Worm (Caenorhabditis elegans) whole organism, L3 larva: Measurements from ENCODE around the gene gcp-2.2.
A peak's percentile ranks its signal among the peaks of the same experiment; 100 is the strongest.

ENCODE experiments used
- aly-2 ChIP-seq: fragments of 150-350 bp; optimal IDR thresholded peaks from 2 replicates; lab custom pipeline; 2014; ENCODE audit warnings: missing biosample characterization, missing genetic modification characterization
- ceh-82 ChIP-seq: fragments of 150-350 bp; optimal IDR thresholded peaks from 2 replicates; lab custom pipeline; 2014; ENCODE audit warnings: missing biosample characterization, missing genetic modification characterization
- daf-12 ChIP-seq: fragments of 150-350 bp; optimal IDR thresholded peaks from 2 replicates; lab custom pipeline; 2014; ENCODE audit warnings: missing biosample characterization, missing genetic modification reagents, missing genetic modification characterization
- egl-5 ChIP-seq: fragments of 150-350 bp; optimal IDR thresholded peaks from 2 replicates; lab custom pipeline; 2017; ENCODE audit warnings: missing biosample characterization, missing genetic modification reagents, missing genetic modification characterization, inconsistent platforms
- elt-1 ChIP-seq: fragments of 150-350 bp; optimal IDR thresholded peaks from 2 replicates; lab custom pipeline; 2014; ENCODE audit warnings: missing biosample characterization, missing genetic modification characterization
- elt-2 ChIP-seq: sonication (generic microtip); optimal IDR thresholded peaks from 2 replicates; lab custom pipeline; 2016; ENCODE audit warnings: missing genetic modification reagents, mild to moderate bottlenecking, missing genetic modification characterization, missing compliant biosample characterization
- elt-3 ChIP-seq, 3 experiments: fragments of 150-350 bp in 1 of 3; sonication (generic microtip) in 2 of 3; optimal IDR thresholded peaks; 2 replicates in 2 of 3; 4 replicates in 1 of 3; lab custom pipeline; 2014 to 2017; ENCODE audit warnings: missing biosample characterization in 3 of 3, missing genetic modification characterization in 3 of 3
- eor-1 ChIP-seq, 2 experiments: fragments of 150-350 bp; optimal IDR thresholded peaks; 2 replicates each; lab custom pipeline; 2014 to 2018; ENCODE audit warnings: missing biosample characterization in 2 of 2, missing genetic modification characterization in 2 of 2
- fkh-10 ChIP-seq: sonication (generic microtip); optimal IDR thresholded peaks from 2 replicates; lab custom pipeline; 2017; ENCODE audit warnings: missing biosample characterization, missing genetic modification reagents, missing genetic modification characterization
- fkh-2 ChIP-seq: fragments of 150-350 bp; optimal IDR thresholded peaks from 2 replicates; lab custom pipeline; 2014; ENCODE audit warnings: missing biosample characterization, missing genetic modification reagents, missing genetic modification characterization
- fos-1 ChIP-seq: fragments of 150-350 bp; optimal IDR thresholded peaks from 2 replicates; lab custom pipeline; 2014; ENCODE audit warnings: missing biosample characterization, missing genetic modification characterization
- jun-1 ChIP-seq: fragments of 150-350 bp; optimal IDR thresholded peaks from 2 replicates; lab custom pipeline; 2014; ENCODE audit warnings: missing biosample characterization, missing genetic modification reagents, missing genetic modification characterization
- lin-39 ChIP-seq: fragments of 150-350 bp; optimal IDR thresholded peaks from 2 replicates; lab custom pipeline; 2018; ENCODE audit warnings: missing biosample characterization, missing genetic modification reagents, missing genetic modification characterization
- lsy-12 ChIP-seq: sonication (generic microtip); optimal IDR thresholded peaks from 2 replicates; lab custom pipeline; 2016; ENCODE audit warnings: mild to moderate bottlenecking, missing genetic modification characterization, missing compliant biosample characterization
- nfya-1 ChIP-seq: sonication (generic microtip); optimal IDR thresholded peaks from 2 replicates; lab custom pipeline; 2017; ENCODE audit warnings: missing genetic modification characterization, mild to moderate bottlenecking, missing compliant biosample characterization, antibody characterized with exemption, moderate library complexity; ENCODE audit not compliant: insufficient read depth
- nhr-11 ChIP-seq: fragments of 150-350 bp; optimal IDR thresholded peaks from 2 replicates; lab custom pipeline; 2014; ENCODE audit warnings: missing biosample characterization, missing genetic modification characterization
- nhr-237 ChIP-seq: fragments of 150-350 bp; optimal IDR thresholded peaks from 2 replicates; lab custom pipeline; 2014; ENCODE audit warnings: missing biosample characterization, missing genetic modification characterization
- nhr-25 ChIP-seq: sonication (generic microtip); optimal IDR thresholded peaks from 2 replicates; lab custom pipeline; 2017; ENCODE audit warnings: missing biosample characterization, missing genetic modification characterization
- nhr-28 ChIP-seq: fragments of 150-350 bp; optimal IDR thresholded peaks from 2 replicates; lab custom pipeline; 2014; ENCODE audit warnings: missing biosample characterization, missing genetic modification characterization
- nhr-43 ChIP-seq: sonication (generic microtip); optimal IDR thresholded peaks from 2 replicates; lab custom pipeline; 2016; ENCODE audit warnings: mild to moderate bottlenecking, missing genetic modification characterization, missing compliant biosample characterization; ENCODE audit not compliant: poor library complexity, severe bottlenecking
- pqm-1 ChIP-seq: fragments of 150-350 bp; optimal IDR thresholded peaks from 2 replicates; lab custom pipeline; 2017; ENCODE audit warnings: missing biosample characterization, missing genetic modification characterization, inconsistent platforms
- sea-2 ChIP-seq: fragments of 150-350 bp; sonication (generic microtip); optimal IDR thresholded peaks from 4 replicates; lab custom pipeline; 2014; ENCODE audit warnings: missing biosample characterization, missing genetic modification reagents, missing genetic modification characterization
- snpc-4 ChIP-seq: fragments of 150-350 bp; optimal IDR thresholded peaks from 2 replicates; lab custom pipeline; 2014; ENCODE audit warnings: missing biosample characterization, missing genetic modification characterization
- unc-62 ChIP-seq: fragments of 150-350 bp; sonication (generic microtip); optimal IDR thresholded peaks from 4 replicates; lab custom pipeline; 2014; ENCODE audit warnings: missing biosample characterization, missing genetic modification reagents, missing genetic modification characterization
- ztf-11 ChIP-seq: fragments of 150-350 bp; optimal IDR thresholded peaks from 2 replicates; lab custom pipeline; 2014; ENCODE audit warnings: missing biosample characterization, missing genetic modification characterization
- ztf-4 ChIP-seq: fragments of 150-350 bp; optimal IDR thresholded peaks from 2 replicates; lab custom pipeline; 2014; ENCODE audit warnings: missing biosample characterization, missing genetic modification characterization

Gene gcp-2.2

DNA sequence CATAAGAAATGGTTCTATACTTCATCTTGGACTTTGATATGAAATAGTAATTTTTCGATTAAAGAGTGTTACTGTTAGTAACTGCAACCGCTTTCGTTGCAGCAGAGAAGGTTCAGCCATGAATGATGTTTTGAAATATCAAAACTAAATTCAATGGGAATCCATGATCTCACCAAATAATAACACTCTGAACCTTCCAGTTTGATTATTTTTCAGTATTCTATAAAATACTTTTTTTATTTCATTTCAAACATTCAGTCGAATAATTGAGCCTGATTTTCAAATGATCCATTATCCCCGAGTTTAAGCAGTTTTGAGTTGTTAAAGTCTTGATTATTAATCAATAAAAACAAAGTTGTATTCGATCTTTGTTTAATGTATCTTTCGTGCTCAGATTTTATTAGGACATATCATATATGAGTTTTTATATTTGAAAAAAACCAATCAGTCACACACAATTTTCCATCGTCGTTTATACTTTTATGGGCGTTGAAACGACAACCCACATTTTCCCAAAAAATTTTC lies at the start of gene gcp-2.2:
TSS of gene gcp-2.2 (plus strand) at position 475 of the 525 bp plus-strand sequence.
- TF ChIP-seq eor-1 (tag; optimal IDR thresholded peaks at IDR 0.05; lab: Kevin White, UChicago): no peak
- TF ChIP-seq, all 47 proteins: peak for 0

- no peak for TF ChIP-seq elt-3 (tag; optimal IDR thresholded peaks at IDR 0.05; lab: Kevin White, UChicago)
- TF ChIP-seq aly-2 (tag; lab: Kevin White, UChicago): no peak
- TF ChIP-seq fkh-10 (GFP tag; lab: Kevin White, UChicago): no peak
- TF ChIP-seq lin-39 (tag; lab: Kevin White, UChicago): no peak
- no peak for TF ChIP-seq nhr-28 (tag; lab: Kevin White, UChicago)
- no peak for TF ChIP-seq ceh-82 (tag; lab: Kevin White, UChicago)
- TF ChIP-seq daf-12 (tag; lab: Kevin White, UChicago): no peak
- TF ChIP-seq nhr-11 (tag; lab: Kevin White, UChicago): no peak
- no peak for TF ChIP-seq nhr-237 (tag; lab: Kevin White, UChicago)
Observed at ce11 chrX:11489830-11490229, 47.7 kb upstream of the gcp-2.2 start, which contains the start of gene spp-21. TSS of gene spp-21 (plus strand) at chrX:11490130.

DNA sequence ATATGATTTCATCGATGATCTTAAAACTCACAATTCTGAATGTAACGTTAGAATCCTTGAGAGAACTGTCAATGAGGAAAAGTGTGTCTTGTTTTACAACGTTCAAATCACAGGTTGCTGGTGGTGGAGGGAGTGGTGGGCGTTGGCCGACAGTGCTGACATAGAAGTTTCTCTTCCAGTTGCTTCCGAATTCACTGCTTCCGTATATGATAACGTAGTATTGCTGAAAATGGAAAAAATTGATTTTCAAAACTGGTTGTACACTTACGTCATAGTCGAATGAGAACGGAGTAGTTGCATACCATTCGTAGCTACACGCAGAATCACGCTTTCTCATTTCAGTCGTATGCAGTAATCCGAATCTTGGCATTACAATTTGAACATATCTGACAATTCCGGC lies 45.7 kb upstream of the gcp-2.2 start:
- TF ChIP-seq nfya-1 (tag; lab: Kevin White, UChicago) (no peak), jun-1 (no peak), nhr-28 (tag; lab: Kevin White, UChicago) (no peak), nhr-237 (tag; lab: Kevin White, UChicago) (no peak), nhr-25 (no peak), snpc-4 (tag; lab: Kevin White, UChicago) (no peak), fkh-10 (GFP tag; lab: Kevin White, UChicago) (no peak), daf-12 (tag; lab: Kevin White, UChicago) (no peak), elt-1 (tag; lab: Kevin White, UChicago) (no peak), egl-5 (tag; lab: Kevin White, UChicago) (no peak)

DNA sequence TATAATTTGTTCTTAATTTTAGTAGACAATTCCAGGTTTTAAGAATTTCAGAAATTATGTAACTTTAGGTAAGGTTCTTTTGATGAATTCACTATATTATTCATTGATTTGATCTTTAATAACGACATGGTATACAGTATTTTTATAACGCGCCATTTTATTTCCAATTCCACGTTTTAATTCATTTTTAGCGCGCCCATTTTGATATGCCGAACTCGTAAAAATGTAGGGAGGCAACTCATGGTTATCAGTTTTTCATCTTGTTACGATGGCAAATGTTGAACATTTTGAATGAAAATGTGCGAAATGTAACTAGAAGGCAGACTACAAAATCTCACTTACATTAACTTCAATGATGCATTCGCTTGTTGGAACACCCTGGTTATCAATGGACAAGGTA lies 38.6 kb upstream of the gcp-2.2 start:
- TF ChIP-seq nhr-43 (tag; lab: Kevin White, UChicago) (no peak), pqm-1 (peak; percentile 62), elt-2 (tag; lab: Kevin White, UChicago) (peak; percentile 68)

- TF ChIP-seq elt-2 (tag; lab: Kevin White, UChicago) (peak; percentile 80), ztf-4 (tag; lab: Kevin White, UChicago) (no peak)
Observed at ce11 chrX:11499738-11500137, 37.8 kb upstream of the gcp-2.2 start, which contains the start of gene T25C12.3. TSS of gene T25C12.3 (minus strand) at chrX:11499999.

DNA sequence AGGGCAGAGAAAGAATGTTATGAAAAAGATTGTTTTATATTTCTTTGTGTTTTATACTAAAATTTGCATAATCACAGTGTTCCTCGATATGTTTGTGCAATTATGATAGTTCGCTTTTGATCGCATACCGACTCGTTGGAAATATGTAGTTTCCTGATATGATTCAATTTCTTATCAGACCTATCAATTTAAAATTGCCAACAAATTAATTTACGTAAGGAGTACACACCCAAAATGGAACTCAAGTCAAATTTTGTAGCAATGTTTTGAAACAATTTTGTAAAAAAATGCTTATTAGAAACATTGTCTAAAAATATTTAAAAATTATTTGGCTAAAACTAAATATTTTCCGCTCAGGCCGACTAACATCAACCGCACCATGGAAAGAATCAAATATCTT lies 36.9 kb upstream of the gcp-2.2 start:
- TF ChIP-seq nfya-1 (tag; lab: Kevin White, UChicago): no peak
- no peak for TF ChIP-seq nhr-11 (tag; lab: Kevin White, UChicago)
- no peak for TF ChIP-seq lsy-12 (tag; lab: Kevin White, UChicago)
- TF ChIP-seq nhr-237 (tag; lab: Kevin White, UChicago): no peak
- peak; percentile 76 for TF ChIP-seq elt-2 (tag; lab: Kevin White, UChicago)
- no peak for TF ChIP-seq fos-1
- TF ChIP-seq fkh-2: no peak
- TF ChIP-seq nhr-43 (tag; lab: Kevin White, UChicago): no peak
- TF ChIP-seq unc-62 (GFP tag; lab: Kevin White, UChicago): no peak

DNA sequence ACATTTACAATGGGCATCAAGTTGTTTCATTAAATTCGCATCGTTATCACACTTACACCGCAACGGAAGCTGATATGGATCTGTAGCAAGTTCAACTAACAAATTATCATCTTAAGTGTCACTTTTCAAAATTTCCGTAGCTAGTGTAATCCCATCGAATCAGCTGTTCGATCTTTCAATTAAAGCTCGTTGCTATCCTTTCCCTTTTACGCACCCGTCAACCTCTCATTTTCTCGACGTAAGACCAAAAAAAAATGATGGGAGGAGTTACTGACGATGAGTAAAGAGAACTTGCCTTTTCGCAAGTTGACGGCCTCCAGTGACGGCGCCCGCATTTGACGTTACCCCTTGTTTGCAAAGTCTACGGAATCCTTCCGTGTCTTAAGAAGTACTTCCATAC lies 35.5 kb upstream of the gcp-2.2 start, which contains the start of gene F29G6.1:
TSS of gene F29G6.1 (plus strand) at position 301 of the 400 bp plus-strand sequence.
- TF ChIP-seq ztf-11 (tag; lab: Kevin White, UChicago): no peak
- TF ChIP-seq nhr-25: peak; percentile 21

DNA sequence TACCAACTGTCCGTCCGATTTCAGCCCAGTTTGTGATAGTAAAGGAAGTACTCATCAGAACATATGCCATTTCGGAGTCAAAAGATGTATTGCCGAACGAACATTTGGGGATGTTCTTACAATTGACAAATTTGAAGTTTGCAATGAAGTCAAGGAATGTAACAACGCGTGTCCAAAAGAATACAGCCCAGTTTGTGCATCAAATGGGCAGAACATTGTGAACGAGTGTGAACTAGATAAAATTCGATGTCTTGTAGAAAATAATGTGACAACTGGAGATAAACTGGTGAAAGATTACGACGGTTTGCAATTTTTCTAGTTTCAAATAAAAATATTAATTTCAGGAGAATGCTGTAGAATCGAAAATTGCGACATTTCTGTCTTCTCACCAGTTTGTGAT lies 29.7 kb upstream of the gcp-2.2 start:
- TF ChIP-seq sea-2 (GFP tag; lab: Kevin White, UChicago): no peak
